Worm (Caenorhabditis elegans) whole organism, young adult: ENCODE data around the gene tbc-6.

Source experiments
- F37B4.10 ChIP-seq: fragments of 200-800 bp; sonication (Bioruptor generic); IDR thresholded peaks from 2 replicates; pipeline ENCODE4 v1.3.6; 2022; ENCODE audit warnings: missing genetic modification characterization, missing compliant biosample characterization
- Y53F4B.3 ChIP-seq: fragments of 200-800 bp; sonication (Bioruptor generic); IDR thresholded peaks from 2 replicates; pipeline ENCODE4 v1.3.6; 2022; ENCODE audit warnings: missing genetic modification reagents, missing genetic modification characterization, missing compliant biosample characterization
- Y67H2A.10 ChIP-seq: fragments of 200-800 bp; sonication (Bioruptor generic); conservative IDR thresholded peaks from 2 replicates; pipeline ENCODE4 v1.3.6; 2022; ENCODE audit warnings: missing genetic modification reagents, missing genetic modification characterization, missing compliant biosample characterization
- Y79H2A.3 ChIP-seq: fragments of 200-800 bp; sonication (Bioruptor generic); conservative IDR thresholded peaks from 2 replicates; pipeline ENCODE4 v1.3.6; 2022; ENCODE audit warnings: missing genetic modification reagents, missing genetic modification characterization, missing compliant biosample characterization
- ZK185.1 ChIP-seq: sonication (generic microtip); optimal IDR thresholded peaks from 2 replicates; lab custom pipeline; 2016; ENCODE audit warnings: mild to moderate bottlenecking, missing genetic modification characterization, missing compliant biosample characterization; ENCODE audit not compliant: poor library complexity, severe bottlenecking
- akir-1 ChIP-seq: fragments of 200-800 bp; sonication (Bioruptor generic); optimal IDR thresholded peaks from 2 replicates; lab custom pipeline; 2018; ENCODE audit warnings: mild to moderate bottlenecking, missing genetic modification characterization, moderate library complexity, missing compliant biosample characterization
- athp-1 ChIP-seq: sonication (generic microtip); optimal IDR thresholded peaks from 2 replicates; lab custom pipeline; 2017; ENCODE audit warnings: mild to moderate bottlenecking, missing genetic modification characterization, missing compliant biosample characterization
- bed-1 ChIP-seq: fragments of 200-800 bp; sonication (Bioruptor generic); IDR thresholded peaks from 2 replicates; pipeline ENCODE4 v1.3.6; 2022; ENCODE audit warnings: missing genetic modification reagents, missing genetic modification characterization, missing compliant biosample characterization
- cebp-1 ChIP-seq, 2 experiments: fragments of 200-800 bp in 1 of 2; sonication (Bioruptor generic) in 1 of 2; sonication (generic microtip) in 1 of 2; IDR thresholded peaks in 1 of 2; optimal IDR thresholded peaks in 1 of 2; 2 replicates each; pipeline versions ENCODE4 v1.3.6 to Lab custom; 2017 to 2022; ENCODE audit warnings: missing compliant biosample characterization in 2 of 2, missing genetic modification characterization in 2 of 2, mild to moderate bottlenecking in 1 of 2, missing genetic modification reagents in 1 of 2, moderate library complexity in 1 of 2
- cebp-2 ChIP-seq: fragments of 200-800 bp; sonication (Bioruptor generic); IDR thresholded peaks from 2 replicates; pipeline ENCODE4 v1.3.6; 2022; ENCODE audit warnings: missing genetic modification characterization, missing compliant biosample characterization
- ceh-27 ChIP-seq: fragments of 200-800 bp; sonication (Bioruptor generic); optimal IDR thresholded peaks from 2 replicates; lab custom pipeline; 2018; ENCODE audit warnings: mild to moderate bottlenecking, missing genetic modification characterization, moderate library complexity, missing compliant biosample characterization
- chd-7 ChIP-seq: sonication (generic microtip); optimal IDR thresholded peaks from 2 replicates; lab custom pipeline; 2016; ENCODE audit warnings: mild to moderate bottlenecking, missing genetic modification characterization, moderate library complexity, missing compliant biosample characterization
- dox-1 ChIP-seq: fragments of 200-800 bp; sonication (Bioruptor generic); IDR thresholded peaks from 2 replicates; pipeline ENCODE4 v1.3.6; 2022; ENCODE audit warnings: missing genetic modification reagents, missing genetic modification characterization, missing compliant biosample characterization
- dpl-1 ChIP-seq: fragments of 150-350 bp; optimal IDR thresholded peaks from 2 replicates; lab custom pipeline; 2014; ENCODE audit warnings: missing biosample characterization, missing genetic modification reagents, missing genetic modification characterization
- egl-18 ChIP-seq: fragments of 200-800 bp; sonication (Bioruptor generic); IDR thresholded peaks from 2 replicates; pipeline ENCODE4 v1.3.6; 2022; ENCODE audit warnings: missing genetic modification reagents, missing genetic modification characterization, missing compliant biosample characterization
- ekl-4 ChIP-seq: fragments of 200-800 bp; sonication (Bioruptor generic); IDR thresholded peaks from 2 replicates; pipeline ENCODE4 v1.3.6; 2022; ENCODE audit warnings: missing genetic modification reagents, missing genetic modification characterization, missing compliant biosample characterization
- gei-17 ChIP-seq: fragments of 200-800 bp; sonication (Bioruptor generic); optimal IDR thresholded peaks from 2 replicates; lab custom pipeline; 2018; ENCODE audit warnings: mild to moderate bottlenecking, missing genetic modification characterization, missing compliant biosample characterization
- him-1 ChIP-seq: sonication (generic microtip); optimal IDR thresholded peaks from 2 replicates; lab custom pipeline; 2016; ENCODE audit warnings: missing genotype, missing genetic modification reagents, missing genetic modification characterization, missing compliant biosample characterization
- hlh-26 ChIP-seq: fragments of 200-800 bp; sonication (Bioruptor generic); conservative IDR thresholded peaks from 2 replicates; pipeline ENCODE4 v1.3.6; 2022; ENCODE audit warnings: missing genetic modification reagents, missing genetic modification characterization, missing compliant biosample characterization
- let-526 ChIP-seq: fragments of 200-800 bp; sonication (Bioruptor generic); IDR thresholded peaks from 2 replicates; pipeline ENCODE4 v1.3.6; 2022; ENCODE audit warnings: missing genetic modification reagents, missing genetic modification characterization, missing compliant biosample characterization
- lin-35 ChIP-seq, 3 experiments: fragments of 150-350 bp in 2 of 3; sonication (generic microtip) in 1 of 3; optimal IDR thresholded peaks; 2 replicates each; lab custom pipeline; 2014 to 2018; ENCODE audit warnings: missing biosample characterization in 3 of 3, missing genetic modification characterization in 3 of 3, missing genetic modification reagents in 3 of 3
- lin-54 ChIP-seq: fragments of 200-800 bp; sonication (Bioruptor generic); optimal IDR thresholded peaks from 2 replicates; lab custom pipeline; 2018; ENCODE audit warnings: mild to moderate bottlenecking, missing genetic modification characterization, missing compliant biosample characterization
- madf-10 ChIP-seq: sonication (generic microtip); optimal IDR thresholded peaks from 2 replicates; lab custom pipeline; 2016; ENCODE audit warnings: mild to moderate bottlenecking, missing genetic modification characterization, missing compliant biosample characterization
- nfya-1 ChIP-seq: sonication (generic microtip); optimal IDR thresholded peaks from 2 replicates; lab custom pipeline; 2017; ENCODE audit warnings: antibody characterized with exemption, missing compliant biosample characterization, missing genetic modification characterization, borderline replicate concordance; ENCODE audit not compliant: insufficient read depth
- nfyb-1 ChIP-seq: fragments of 200-800 bp; sonication (Bioruptor generic); IDR thresholded peaks from 2 replicates; pipeline ENCODE4 v1.3.6; 2022; ENCODE audit warnings: missing genetic modification reagents, missing genetic modification characterization, missing compliant biosample characterization
- nhr-80 ChIP-seq: sonication (generic microtip); optimal IDR thresholded peaks from 2 replicates; lab custom pipeline; 2016; ENCODE audit warnings: missing genetic modification characterization, missing compliant biosample characterization
- nhr-90 ChIP-seq: sonication (generic microtip); optimal IDR thresholded peaks from 2 replicates; lab custom pipeline; 2016; ENCODE audit warnings: missing genotype, mild to moderate bottlenecking, missing genetic modification characterization, missing compliant biosample characterization
- pha-4 ChIP-seq: fragments of 150-350 bp; sonication (generic microtip); optimal IDR thresholded peaks from 2 replicates; lab custom pipeline; 2014; ENCODE audit warnings: missing biosample characterization, missing genetic modification reagents, missing genetic modification characterization
- rcor-1 ChIP-seq: fragments of 200-800 bp; sonication (Bioruptor generic); IDR thresholded peaks from 2 replicates; pipeline ENCODE4 v1.3.6; 2022; ENCODE audit warnings: missing genetic modification reagents, missing genetic modification characterization, missing compliant biosample characterization
- sea-2 ChIP-seq: fragments of 200-800 bp; sonication (Bioruptor generic); IDR thresholded peaks from 2 replicates; pipeline ENCODE4 v1.3.6; 2022; ENCODE audit warnings: missing genetic modification characterization, missing compliant biosample characterization
- snpc-1.1 ChIP-seq: sonication (generic microtip); optimal IDR thresholded peaks from 2 replicates; lab custom pipeline; 2017; ENCODE audit warnings: missing genetic modification characterization, mild to moderate bottlenecking, missing compliant biosample characterization, antibody characterized with exemption, moderate library complexity, missing genotype, missing genetic modification reagents; ENCODE audit not compliant: insufficient read depth
- snpc-1.3 ChIP-seq: sonication (generic microtip); optimal IDR thresholded peaks from 2 replicates; lab custom pipeline; 2017; ENCODE audit warnings: missing genetic modification characterization, mild to moderate bottlenecking, missing compliant biosample characterization, antibody characterized with exemption, moderate library complexity, missing genotype, missing genetic modification reagents; ENCODE audit not compliant: insufficient read depth
- sptf-2 ChIP-seq: fragments of 200-800 bp; sonication (Bioruptor generic); optimal IDR thresholded peaks from 2 replicates; lab custom pipeline; 2018; ENCODE audit warnings: mild to moderate bottlenecking, missing genetic modification characterization, missing compliant biosample characterization
- tbx-9 ChIP-seq: sonication (generic microtip); optimal IDR thresholded peaks from 2 replicates; lab custom pipeline; 2016; ENCODE audit warnings: borderline replicate concordance, missing genetic modification characterization, inconsistent platforms, missing compliant biosample characterization
- xnd-1 ChIP-seq: sonication (generic microtip); optimal IDR thresholded peaks from 2 replicates; lab custom pipeline; 2016; ENCODE audit warnings: missing genotype, missing genetic modification reagents, missing genetic modification characterization, missing compliant biosample characterization
- zfh-2 ChIP-seq: fragments of 200-800 bp; sonication (Bioruptor generic); conservative IDR thresholded peaks from 2 replicates; pipeline ENCODE4 v1.3.6; 2022; ENCODE audit warnings: missing genetic modification reagents, missing genetic modification characterization, missing compliant biosample characterization
- zim-3 ChIP-seq: sonication (generic microtip); optimal IDR thresholded peaks from 2 replicates; lab custom pipeline; 2017; ENCODE audit warnings: mild to moderate bottlenecking, missing genetic modification characterization, moderate library complexity, missing compliant biosample characterization
- ztf-22 ChIP-seq: fragments of 200-800 bp; sonication (Bioruptor generic); optimal IDR thresholded peaks from 2 replicates; lab custom pipeline; 2018; ENCODE audit warnings: mild to moderate bottlenecking, missing genetic modification characterization, moderate library complexity, missing compliant biosample characterization
- ztf-26 ChIP-seq: sonication (generic microtip); optimal IDR thresholded peaks from 2 replicates; lab custom pipeline; 2017; ENCODE audit warnings: missing genetic modification characterization, missing compliant biosample characterization

tbc-6 gene

ce11 chrII:6836762-6837566 lies 11.0 kb upstream of the tbc-6 start:
- TF ChIP-seq Y67H2A.10 = no peak
- peak; percentile 69 for TF ChIP-seq nhr-80
- TF ChIP-seq zfh-2 (GFP tag; lab: Robert Waterston, UW) = no peak
- no peak for TF ChIP-seq sea-2 (GFP tag; lab: Robert Waterston, UW)
- TF ChIP-seq hlh-26 (GFP tag; lab: Robert Waterston, UW) = no peak
- TF ChIP-seq athp-1 = no peak
- TF ChIP-seq tbx-9 (tag; lab: Kevin White, UChicago) = no peak
- TF ChIP-seq rcor-1 (GFP tag; lab: Robert Waterston, UW) = no peak
- TF ChIP-seq Y53F4B.3 = no peak
- TF ChIP-seq ztf-22 (GFP tag; lab: Kevin White, UChicago) = no peak
- no peak for TF ChIP-seq ekl-4
- no peak for TF ChIP-seq akir-1 (GFP tag; lab: Kevin White, UChicago)
- no peak for TF ChIP-seq lin-54 (GFP tag; lab: Kevin White, UChicago)
- no peak for TF ChIP-seq cebp-2 (GFP tag; lab: Robert Waterston, UW)
- 0 out of 2 replicates have a peak, but pooled peaks have one; percentile 5 for TF ChIP-seq dox-1 (GFP tag; lab: Robert Waterston, UW)
- TF ChIP-seq bed-1 = no peak
- no peak for TF ChIP-seq ztf-26 (tag; lab: Kevin White, UChicago)
- no peak for TF ChIP-seq Y79H2A.3 (GFP tag; lab: Robert Waterston, UW)
- TF ChIP-seq xnd-1 (tag; lab: Kevin White, UChicago) = no peak
- no peak for TF ChIP-seq nfya-1
- no peak for TF ChIP-seq nfyb-1
- no peak for TF ChIP-seq lin-35 (GFP tag; optimal IDR thresholded peaks at IDR 0.05; lab: Kevin White, UChicago)
- no peak for TF ChIP-seq nhr-90 (tag; lab: Kevin White, UChicago)
- TF ChIP-seq him-1 (tag; lab: Kevin White, UChicago) = no peak
- TF ChIP-seq egl-18 (GFP tag; lab: Robert Waterston, UW) = no peak
- no peak for TF ChIP-seq dpl-1 (GFP tag; lab: Kevin White, UChicago)
- TF ChIP-seq gei-17 = no peak
- no peak for TF ChIP-seq snpc-1.1 (tag; lab: Kevin White, UChicago)
- TF ChIP-seq cebp-1 (GFP tag; IDR thresholded peaks at IDR 0.05; lab: Robert Waterston, UW) = no peak
- TF ChIP-seq cebp-1 (tag; optimal IDR thresholded peaks at IDR 0.05; lab: Kevin White, UChicago) = peak; percentile 39
- TF ChIP-seq snpc-1.3 (tag; lab: Kevin White, UChicago) = no peak
- no peak for TF ChIP-seq zim-3 (tag; lab: Kevin White, UChicago)
- TF ChIP-seq pha-4 (tag; lab: Kevin White, UChicago) = peak; percentile 14
- TF ChIP-seq madf-10 (tag; lab: Kevin White, UChicago) = no peak
- TF ChIP-seq ceh-27 = no peak
- TF ChIP-seq F37B4.10 (GFP tag; lab: Robert Waterston, UW) = no peak

- TF ChIP-seq let-526 (0 out of 2 replicates have a peak, but pooled peaks have one; percentile 29), chd-7 (tag; lab: Kevin White, UChicago) (peak; percentile 9), ZK185.1 (tag; lab: Kevin White, UChicago) (no peak), ekl-4 (no peak), zim-3 (tag; lab: Kevin White, UChicago) (no peak), sptf-2 (GFP tag; lab: Kevin White, UChicago) (no peak)
These were observed 9.6 kb upstream of the tbc-6 start for ce11 chrII:6838270-6838878.
